Fruit fly (Drosophila melanogaster) whole organism, embryonic: Measurements from ENCODE around the gene Arpc4.

Source experiments
- Atf-2 ChIP-seq: fragments of 200-800 bp; sonication (Bioruptor generic); optimal IDR thresholded peaks from 2 replicates; lab custom pipeline; 2016; ENCODE audit warnings: missing biosample characterization, missing genetic modification characterization
- B-H2 ChIP-seq: fragments of 200-800 bp; sonication (Bioruptor generic); optimal IDR thresholded peaks from 2 replicates; lab custom pipeline; 2018; ENCODE audit warnings: missing biosample characterization, mild to moderate bottlenecking, missing genetic modification characterization
- Bdp1 ChIP-seq: fragments of 200-800 bp; sonication (Bioruptor generic); optimal IDR thresholded peaks from 3 replicates; lab custom pipeline; 2016; ENCODE audit warnings: missing biosample characterization, missing genetic modification characterization
- Bgb ChIP-seq: fragments of 200-800 bp; sonication (Bioruptor generic); IDR thresholded peaks from 2 replicates; pipeline ENCODE4 v1.3.6; 2022; ENCODE audit warnings: missing biosample characterization, missing genetic modification characterization; ENCODE audit not compliant: partially characterized antibody
- CG10274 ChIP-seq: fragments of 200-800 bp; sonication (Bioruptor generic); optimal IDR thresholded peaks from 3 replicates; lab custom pipeline; 2017; ENCODE audit warnings: missing biosample characterization, mild to moderate bottlenecking, missing genetic modification characterization
- CG11398 ChIP-seq: fragments of 200-800 bp; sonication (Bioruptor generic); optimal IDR thresholded peaks from 2 replicates; lab custom pipeline; 2016; ENCODE audit warnings: missing biosample characterization, missing genetic modification characterization
- CG12942 ChIP-seq: fragments of 200-800 bp; sonication (Bioruptor generic); optimal IDR thresholded peaks from 3 replicates; lab custom pipeline; 2016; ENCODE audit warnings: missing biosample characterization, missing genetic modification characterization
- CG13775 ChIP-seq: fragments of 200-800 bp; sonication (Bioruptor generic); optimal IDR thresholded peaks from 3 replicates; lab custom pipeline; 2017; ENCODE audit warnings: missing biosample characterization, mild to moderate bottlenecking, missing genetic modification characterization
- CG14667 ChIP-seq: fragments of 200-800 bp; sonication (Bioruptor generic); IDR thresholded peaks from 2 replicates; pipeline ENCODE4 v1.3.6; 2022; ENCODE audit warnings: missing biosample characterization, missing genetic modification characterization
- CG14710 ChIP-seq: fragments of 200-800 bp; sonication (Bioruptor generic); optimal IDR thresholded peaks from 3 replicates; lab custom pipeline; 2019; ENCODE audit warnings: missing biosample characterization, mild to moderate bottlenecking, missing genetic modification characterization, moderate library complexity
- CG16863 ChIP-seq: fragments of 200-800 bp; sonication (Bioruptor generic); optimal IDR thresholded peaks from 3 replicates; lab custom pipeline; 2016; ENCODE audit warnings: missing biosample characterization, missing genetic modification characterization
- CG17912 ChIP-seq: fragments of 200-800 bp; sonication (Bioruptor generic); optimal IDR thresholded peaks from 2 replicates; lab custom pipeline; 2018; ENCODE audit warnings: missing biosample characterization, mild to moderate bottlenecking, missing genetic modification characterization
- CG1792 ChIP-seq: fragments of 200-800 bp; sonication (Bioruptor generic); optimal IDR thresholded peaks from 2 replicates; lab custom pipeline; 2016; ENCODE audit warnings: missing biosample characterization, missing genetic modification characterization
- CG18262 ChIP-seq: fragments of 200-800 bp; optimal IDR thresholded peaks from 3 replicates; lab custom pipeline; 2019; ENCODE audit warnings: missing biosample characterization, mild to moderate bottlenecking, missing genetic modification characterization, moderate library complexity
- CG2712 ChIP-seq: fragments of 200-800 bp; optimal IDR thresholded peaks from 3 replicates; lab custom pipeline; 2019; ENCODE audit warnings: missing biosample characterization, mild to moderate bottlenecking, missing genetic modification characterization, moderate library complexity
- CG2875 ChIP-seq: fragments of 200-800 bp; sonication (Bioruptor generic); optimal IDR thresholded peaks from 2 replicates; lab custom pipeline; 2017; ENCODE audit warnings: missing biosample characterization, mild to moderate bottlenecking, missing genetic modification characterization, missing genetic modification reagents
- CG31365 ChIP-seq: fragments of 200-800 bp; sonication (Bioruptor generic); optimal IDR thresholded peaks from 2 replicates; lab custom pipeline; 2018; ENCODE audit warnings: missing biosample characterization, mild to moderate bottlenecking, missing genetic modification characterization
- CG34376 ChIP-seq: fragments of 200-800 bp; sonication (Bioruptor generic); optimal IDR thresholded peaks from 2 replicates; lab custom pipeline; 2018; ENCODE audit warnings: missing biosample characterization, mild to moderate bottlenecking, missing genetic modification characterization
- CG6175 ChIP-seq: fragments of 200-800 bp; sonication (Bioruptor generic); IDR thresholded peaks from 3 replicates; pipeline ENCODE4 v1.3.6; 2022; ENCODE audit warnings: missing biosample characterization, missing genetic modification characterization
- CG6272 ChIP-seq: fragments of 200-800 bp; sonication (Bioruptor generic); IDR thresholded peaks from 2 replicates; pipeline ENCODE4 v1.3.6; 2022; ENCODE audit warnings: missing biosample characterization, missing genetic modification characterization
- CG7372 ChIP-seq: fragments of 200-800 bp; sonication (Bioruptor generic); IDR thresholded peaks from 2 replicates; pipeline ENCODE4 v1.3.6; 2022; ENCODE audit warnings: missing biosample characterization, missing genetic modification characterization
- CG7786 ChIP-seq: fragments of 200-800 bp; sonication (Bioruptor generic); optimal IDR thresholded peaks from 2 replicates; lab custom pipeline; 2016; ENCODE audit warnings: missing biosample characterization, missing genetic modification characterization
- CG8944 ChIP-seq: fragments of 200-800 bp; sonication (Bioruptor generic); optimal IDR thresholded peaks from 3 replicates; lab custom pipeline; 2016; ENCODE audit warnings: missing biosample characterization, missing genetic modification characterization
- D19B ChIP-seq: fragments of 200-800 bp; sonication (Bioruptor generic); optimal IDR thresholded peaks from 2 replicates; lab custom pipeline; 2017; ENCODE audit warnings: missing biosample characterization, mild to moderate bottlenecking, missing genetic modification characterization
- Deaf1 ChIP-seq: fragments of 200-800 bp; optimal IDR thresholded peaks from 3 replicates; lab custom pipeline; 2019; ENCODE audit warnings: missing biosample characterization, mild to moderate bottlenecking, missing genetic modification characterization, moderate library complexity
- Fer3 ChIP-seq: fragments of 200-800 bp; sonication (Bioruptor generic); optimal IDR thresholded peaks from 2 replicates; lab custom pipeline; 2018; ENCODE audit warnings: missing biosample characterization, mild to moderate bottlenecking, missing genetic modification characterization, moderate library complexity
- MESR4 ChIP-seq: fragments of 200-800 bp; sonication (Bioruptor generic); optimal IDR thresholded peaks from 2 replicates; lab custom pipeline; 2018; ENCODE audit warnings: missing biosample characterization, mild to moderate bottlenecking, missing genetic modification characterization, moderate library complexity
- Myb ChIP-seq: fragments of 200-800 bp; sonication (Bioruptor generic); optimal IDR thresholded peaks from 2 replicates; lab custom pipeline; 2016; ENCODE audit warnings: missing biosample characterization, missing genetic modification characterization
- Nf-YB ChIP-seq: fragments of 200-800 bp; sonication (Bioruptor generic); optimal IDR thresholded peaks from 3 replicates; lab custom pipeline; 2019; ENCODE audit warnings: missing biosample characterization, mild to moderate bottlenecking, missing genetic modification characterization, moderate library complexity
- Scr ChIP-seq: fragments of 200-800 bp; sonication (Bioruptor generic); IDR thresholded peaks from 2 replicates; pipeline ENCODE4 v1.3.6; 2022; ENCODE audit warnings: missing biosample characterization, missing genetic modification characterization; ENCODE audit not compliant: partially characterized antibody
- Spps ChIP-seq: fragments of 200-800 bp; sonication (Bioruptor generic); optimal IDR thresholded peaks from 2 replicates; lab custom pipeline; 2018; ENCODE audit warnings: missing biosample characterization, mild to moderate bottlenecking, missing genetic modification characterization
- YL-1 ChIP-seq: fragments of 200-800 bp; sonication (Bioruptor generic); optimal IDR thresholded peaks from 3 replicates; lab custom pipeline; 2017; ENCODE audit warnings: missing biosample characterization, mild to moderate bottlenecking, missing genetic modification characterization
- crp ChIP-seq, 2 experiments: fragments of 200-800 bp; sonication (Bioruptor generic); optimal IDR thresholded peaks; 2 replicates in 1 of 2; 3 replicates in 1 of 2; lab custom pipeline; 2017; ENCODE audit warnings: missing biosample characterization in 2 of 2, missing genetic modification characterization in 2 of 2, mild to moderate bottlenecking in 1 of 2, moderate library complexity in 1 of 2
- cwo ChIP-seq: fragments of 200-800 bp; sonication (Bioruptor generic); optimal IDR thresholded peaks from 3 replicates; lab custom pipeline; 2017; ENCODE audit warnings: missing biosample characterization, missing genetic modification characterization, mild to moderate bottlenecking, moderate library complexity, missing genetic modification reagents
- danr ChIP-seq: fragments of 200-800 bp; sonication (Bioruptor generic); IDR thresholded peaks from 2 replicates; pipeline ENCODE4 v1.3.6; 2022; ENCODE audit warnings: missing biosample characterization, missing genetic modification characterization
- ems ChIP-seq: fragments of 200-800 bp; sonication (Bioruptor generic); optimal IDR thresholded peaks from 3 replicates; lab custom pipeline; 2016; ENCODE audit warnings: missing biosample characterization, missing genetic modification characterization
- hb ChIP-seq: fragments of 200-800 bp; sonication (Bioruptor generic); IDR thresholded peaks from 3 replicates; pipeline ENCODE4 v1.3.6; 2022; ENCODE audit warnings: missing biosample characterization, missing genetic modification characterization; ENCODE audit not compliant: partially characterized antibody
- hbn ChIP-seq: fragments of 200-800 bp; sonication (Bioruptor generic); IDR thresholded peaks from 2 replicates; pipeline ENCODE4 v1.3.6; 2022; ENCODE audit warnings: missing biosample characterization, missing genetic modification characterization; ENCODE audit not compliant: partially characterized antibody
- lmd ChIP-seq: fragments of 200-800 bp; sonication (Bioruptor generic); IDR thresholded peaks from 2 replicates; pipeline ENCODE4 v1.3.6; 2022; ENCODE audit warnings: missing biosample characterization, missing genetic modification characterization
- nerfin-2 ChIP-seq: fragments of 200-800 bp; sonication (Bioruptor generic); IDR thresholded peaks from 2 replicates; pipeline ENCODE4 v1.3.6; 2022; ENCODE audit warnings: missing biosample characterization, missing genetic modification characterization; ENCODE audit not compliant: partially characterized antibody
- sd ChIP-seq: fragments of 200-800 bp; sonication (Bioruptor generic); optimal IDR thresholded peaks from 3 replicates; lab custom pipeline; 2018; ENCODE audit warnings: missing biosample characterization, mild to moderate bottlenecking, missing genetic modification characterization, moderate library complexity
- sens ChIP-seq: fragments of 200-800 bp; sonication (Bioruptor generic); peaks from one replicate; lab custom pipeline; 2016; ENCODE audit warnings: missing biosample characterization, missing genetic modification characterization
- sima ChIP-seq: fragments of 200-800 bp; sonication (Bioruptor generic); optimal IDR thresholded peaks from 2 replicates; lab custom pipeline; 2016; ENCODE audit warnings: missing biosample characterization, missing genetic modification characterization
- so ChIP-seq: fragments of 200-800 bp; sonication (Bioruptor generic); IDR thresholded peaks from 3 replicates; pipeline ENCODE4 v1.3.6; 2022; ENCODE audit warnings: missing biosample characterization, missing genetic modification characterization
- sug ChIP-seq: fragments of 200-800 bp; optimal IDR thresholded peaks from 2 replicates; lab custom pipeline; 2019; ENCODE audit warnings: missing biosample characterization, mild to moderate bottlenecking, missing genetic modification characterization, moderate library complexity
- tgo ChIP-seq: fragments of 200-800 bp; sonication (Bioruptor generic); IDR thresholded peaks from 3 replicates; pipeline ENCODE4 v1.3.6; 2022; ENCODE audit warnings: missing biosample characterization, missing genetic modification characterization
- tll ChIP-seq, 2 experiments: fragments of 200-800 bp in 1 of 2; fragments of >200 bp in 1 of 2; sonication (Bioruptor generic) in 1 of 2; optimal IDR thresholded peaks; 2 replicates each; lab custom pipeline; 2017 to 2019; ENCODE audit warnings: missing biosample characterization in 2 of 2, missing genetic modification characterization in 2 of 2, mild to moderate bottlenecking in 1 of 2, moderate library complexity in 1 of 2
- tup ChIP-seq: fragments of 200-800 bp; sonication (Bioruptor generic); optimal IDR thresholded peaks from 2 replicates; lab custom pipeline; 2016; ENCODE audit warnings: missing biosample characterization, mild to moderate bottlenecking, missing genetic modification characterization, moderate library complexity
- twi ChIP-seq: fragments of 200-800 bp; optimal IDR thresholded peaks from 2 replicates; lab custom pipeline; 2019; ENCODE audit warnings: missing biosample characterization, mild to moderate bottlenecking, missing genetic modification characterization, moderate library complexity
- unc-4 ChIP-seq: fragments of 200-800 bp; sonication (Bioruptor generic); IDR thresholded peaks from 2 replicates; pipeline ENCODE4 v1.3.6; 2022; ENCODE audit warnings: missing biosample characterization, missing genetic modification characterization; ENCODE audit not compliant: partially characterized antibody
- zen ChIP-seq: fragments of 200-800 bp; sonication (Bioruptor generic); optimal IDR thresholded peaks from 3 replicates; lab custom pipeline; 2018; ENCODE audit warnings: missing biosample characterization, mild to moderate bottlenecking, missing genetic modification characterization, moderate library complexity

The Arpc4 gene

dm6 chr2L:6084694-6085093, 40.2 kb upstream of the Arpc4 start (continued):
- TF ChIP-seq hbn (GFP tag; lab: Robert Waterston, UW), result no peak
- no peak for TF ChIP-seq Fer3 (tag; lab: Kevin White, UChicago)
- TF ChIP-seq unc-4 (GFP tag; lab: Robert Waterston, UW), result no peak
- TF ChIP-seq Nf-YB (GFP tag; lab: Kevin White, UChicago), result no peak
- TF ChIP-seq CG2875 (GFP tag; lab: Kevin White, UChicago), result no peak
- no peak for TF ChIP-seq CG13775 (GFP tag; lab: Kevin White, UChicago)
- TF ChIP-seq Scr (GFP tag; lab: Robert Waterston, UW), result no peak
- TF ChIP-seq CG6175 (GFP tag; lab: Robert Waterston, UW), result 0 out of 3 replicates have a peak, but pooled peaks have one; percentile 15
- TF ChIP-seq sd (tag; lab: Kevin White, UChicago), result peak; percentile 53
- no peak for TF ChIP-seq CG14667 (GFP tag; lab: Robert Waterston, UW)
- TF ChIP-seq cwo, result peak; percentile 67
- no peak for TF ChIP-seq CG18262 (tag; lab: Kevin White, UChicago)
- TF ChIP-seq hb, result no peak
- no peak for TF ChIP-seq Atf-2 (GFP tag; lab: Kevin White, UChicago)
- TF ChIP-seq CG16863 (GFP tag; lab: Kevin White, UChicago), result no peak
- no peak for TF ChIP-seq tll (GFP tag; optimal IDR thresholded peaks at IDR 0.05; lab: Kevin White, UChicago)
- TF ChIP-seq twi (tag; lab: Kevin White, UChicago), result no peak
- TF ChIP-seq CG7372 (GFP tag; lab: Robert Waterston, UW), result no peak
- no peak for TF ChIP-seq MESR4 (GFP tag; lab: Kevin White, UChicago)
- TF ChIP-seq sug (tag; lab: Kevin White, UChicago), result peak; percentile 63
- TF ChIP-seq CG11398 (GFP tag; lab: Kevin White, UChicago), result no peak
- no peak for TF ChIP-seq CG1792 (GFP tag; lab: Kevin White, UChicago)
- TF ChIP-seq CG7786 (GFP tag; lab: Kevin White, UChicago), result no peak
- TF ChIP-seq Myb (GFP tag; lab: Kevin White, UChicago), result no peak
- no peak for TF ChIP-seq so (GFP tag; lab: Robert Waterston, UW)
- no peak for TF ChIP-seq Bgb (GFP tag; lab: Robert Waterston, UW)
- no peak for TF ChIP-seq CG2712
- no peak for TF ChIP-seq nerfin-2 (GFP tag; lab: Robert Waterston, UW)
- no peak for TF ChIP-seq sima (GFP tag; lab: Kevin White, UChicago)
- no peak for TF ChIP-seq CG14710 (tag; lab: Kevin White, UChicago)
- TF ChIP-seq CG10274, result no peak
- no peak for TF ChIP-seq crp (GFP tag; optimal IDR thresholded peaks at IDR 0.05; lab: Kevin White, UChicago)
- no peak for TF ChIP-seq tup
- no peak for TF ChIP-seq lmd (GFP tag; lab: Robert Waterston, UW)
- no peak for TF ChIP-seq D19B (GFP tag; lab: Kevin White, UChicago)
- TF ChIP-seq CG6272 (GFP tag; lab: Robert Waterston, UW), result no peak
- no peak for TF ChIP-seq sens (GFP tag; lab: Kevin White, UChicago)
- TF ChIP-seq Bdp1 (GFP tag; lab: Kevin White, UChicago), result no peak
- TF ChIP-seq B-H2, result no peak
- no peak for TF ChIP-seq CG8944 (GFP tag; lab: Kevin White, UChicago)
- TF ChIP-seq CG34376 (GFP tag; lab: Kevin White, UChicago), result peak; percentile 63
- TF ChIP-seq danr (GFP tag; lab: Robert Waterston, UW), result no peak
- no peak for TF ChIP-seq YL-1 (GFP tag; lab: Kevin White, UChicago)
- peak; percentile 17 for TF ChIP-seq Deaf1 (tag; lab: Kevin White, UChicago)
- no peak for TF ChIP-seq CG17912 (GFP tag; lab: Kevin White, UChicago)
- TF ChIP-seq ems (GFP tag; lab: Kevin White, UChicago), result no peak
- no peak for TF ChIP-seq tgo (GFP tag; lab: Robert Waterston, UW)
- no peak for TF ChIP-seq CG12942 (GFP tag; lab: Kevin White, UChicago)
- no peak for TF ChIP-seq Spps (tag; lab: Kevin White, UChicago)
- no peak for TF ChIP-seq zen (tag; lab: Kevin White, UChicago)
- TF ChIP-seq CG31365, result no peak
